Fruit fly (Drosophila melanogaster) whole organism, embryonic: ENCODE measurements around the gene CG5665.

Experiments used
- ATbp ChIP-seq: fragments of 200-800 bp; sonication (Bioruptor generic); optimal IDR thresholded peaks from 2 replicates; lab custom pipeline; 2017; ENCODE audit warnings: missing biosample characterization, mild to moderate bottlenecking, missing genetic modification characterization, missing genetic modification reagents
- CG10147 ChIP-seq: fragments of 200-800 bp; sonication (Bioruptor generic); optimal IDR thresholded peaks from 2 replicates; lab custom pipeline; 2019; ENCODE audit warnings: missing biosample characterization, mild to moderate bottlenecking, missing genetic modification characterization, moderate library complexity
- CG10274 ChIP-seq: fragments of 200-800 bp; sonication (Bioruptor generic); optimal IDR thresholded peaks from 3 replicates; lab custom pipeline; 2017; ENCODE audit warnings: missing biosample characterization, mild to moderate bottlenecking, missing genetic modification characterization
- CG10654 ChIP-seq: fragments of 200-800 bp; sonication (Bioruptor generic); optimal IDR thresholded peaks from 2 replicates; lab custom pipeline; 2016; ENCODE audit warnings: missing biosample characterization, missing genetic modification characterization
- CG12071 ChIP-seq: fragments of 200-800 bp; sonication (Bioruptor generic); optimal IDR thresholded peaks from 3 replicates; lab custom pipeline; 2018; ENCODE audit warnings: missing biosample characterization, mild to moderate bottlenecking, missing genetic modification characterization
- CG12104 ChIP-seq: fragments of 200-800 bp; sonication (Bioruptor generic); optimal IDR thresholded peaks from 3 replicates; lab custom pipeline; 2016; ENCODE audit warnings: missing biosample characterization, missing genetic modification characterization
- CG14050 ChIP-seq: fragments of 200-800 bp; sonication (Bioruptor generic); IDR thresholded peaks from 3 replicates; pipeline ENCODE4 v1.3.6; 2022; ENCODE audit warnings: missing biosample characterization, missing genetic modification characterization
- CG14441 ChIP-seq: fragments of 200-800 bp; sonication (Bioruptor generic); IDR thresholded peaks from 2 replicates; pipeline ENCODE4 v1.3.6; 2022; ENCODE audit warnings: missing biosample characterization, missing genetic modification characterization
- CG1529 ChIP-seq: fragments of 200-800 bp; sonication (Bioruptor generic); optimal IDR thresholded peaks from 3 replicates; lab custom pipeline; 2018; ENCODE audit warnings: missing biosample characterization, missing genetic modification characterization
- CG15696 ChIP-seq: fragments of 200-800 bp; sonication (Bioruptor generic); optimal IDR thresholded peaks from 2 replicates; lab custom pipeline; 2019; ENCODE audit warnings: missing biosample characterization, mild to moderate bottlenecking, missing genetic modification characterization, moderate library complexity
- CG16813 ChIP-seq: fragments of 200-800 bp; sonication (Bioruptor generic); IDR thresholded peaks from 3 replicates; pipeline ENCODE4 v1.3.6; 2022; ENCODE audit warnings: missing biosample characterization, missing genetic modification characterization; ENCODE audit not compliant: partially characterized antibody
- CG16863 ChIP-seq: fragments of 200-800 bp; sonication (Bioruptor generic); optimal IDR thresholded peaks from 3 replicates; lab custom pipeline; 2016; ENCODE audit warnings: missing biosample characterization, missing genetic modification characterization
- CG1792 ChIP-seq: fragments of 200-800 bp; sonication (Bioruptor generic); optimal IDR thresholded peaks from 2 replicates; lab custom pipeline; 2016; ENCODE audit warnings: missing biosample characterization, missing genetic modification characterization
- CG2199 ChIP-seq: fragments of 200-800 bp; sonication (Bioruptor generic); IDR thresholded peaks from 3 replicates; pipeline ENCODE4 v1.3.6; 2022; ENCODE audit warnings: missing biosample characterization, missing genetic modification characterization
- CG3163 ChIP-seq: fragments of 200-800 bp; sonication (Bioruptor generic); optimal IDR thresholded peaks from 3 replicates; lab custom pipeline; 2016; ENCODE audit warnings: missing biosample characterization, missing genetic modification characterization
- CG4328 ChIP-seq: fragments of 200-800 bp; sonication (Bioruptor generic); optimal IDR thresholded peaks from 3 replicates; lab custom pipeline; 2017; ENCODE audit warnings: missing biosample characterization, missing genetic modification reagents, missing genetic modification characterization
- CG6791 ChIP-seq: fragments of 200-800 bp; sonication (Bioruptor generic); IDR thresholded peaks from 3 replicates; pipeline ENCODE4 v1.3.6; 2022; ENCODE audit warnings: missing biosample characterization, missing genetic modification characterization; ENCODE audit not compliant: partially characterized antibody
- CG7271 ChIP-seq: fragments of 200-800 bp; sonication (Bioruptor generic); optimal IDR thresholded peaks from 2 replicates; lab custom pipeline; 2018; ENCODE audit warnings: missing biosample characterization, mild to moderate bottlenecking, missing genetic modification characterization, moderate library complexity
- CHES-1-like ChIP-seq: fragments of 200-800 bp; sonication (Bioruptor generic); optimal IDR thresholded peaks from 2 replicates; lab custom pipeline; 2016; ENCODE audit warnings: missing biosample characterization, missing genetic modification characterization
- CTCF ChIP-seq: fragments of 200-800 bp; sonication (Bioruptor generic); optimal IDR thresholded peaks from 2 replicates; lab custom pipeline; 2017; ENCODE audit warnings: missing biosample characterization, mild to moderate bottlenecking, missing genetic modification characterization, moderate library complexity
- Chrac-16 ChIP-seq: fragments of 200-800 bp; sonication (Bioruptor generic); optimal IDR thresholded peaks from 3 replicates; lab custom pipeline; 2016; ENCODE audit warnings: missing biosample characterization, missing genetic modification characterization
- D19A ChIP-seq: fragments of 200-800 bp; optimal IDR thresholded peaks from 3 replicates; lab custom pipeline; 2019; ENCODE audit warnings: missing biosample characterization, mild to moderate bottlenecking, missing genetic modification characterization, moderate library complexity
- Dad ChIP-seq: fragments of 200-800 bp; sonication (Bioruptor generic); optimal IDR thresholded peaks from 3 replicates; lab custom pipeline; 2016; ENCODE audit warnings: missing biosample characterization, missing genetic modification characterization
- Deaf1 ChIP-seq: fragments of 200-800 bp; optimal IDR thresholded peaks from 3 replicates; lab custom pipeline; 2019; ENCODE audit warnings: missing biosample characterization, mild to moderate bottlenecking, missing genetic modification characterization, moderate library complexity
- Gsc ChIP-seq: fragments of 200-800 bp; sonication (Bioruptor generic); IDR thresholded peaks from 2 replicates; pipeline ENCODE4 v1.3.6; 2022; ENCODE audit warnings: missing biosample characterization, missing genetic modification characterization
- HLHmδ ChIP-seq: fragments of 200-800 bp; sonication (Bioruptor generic); optimal IDR thresholded peaks from 2 replicates; lab custom pipeline; 2018; ENCODE audit warnings: missing biosample characterization, mild to moderate bottlenecking, missing genetic modification characterization, moderate library complexity
- Hmx ChIP-seq: fragments of 200-800 bp; sonication (Bioruptor generic); optimal IDR thresholded peaks from 2 replicates; lab custom pipeline; 2016; ENCODE audit warnings: missing biosample characterization, missing genetic modification characterization
- Mes4 ChIP-seq: fragments of 200-800 bp; sonication (Bioruptor generic); optimal IDR thresholded peaks from 2 replicates; lab custom pipeline; 2016; ENCODE audit warnings: missing biosample characterization, missing genetic modification characterization
- aop ChIP-seq: fragments of 200-800 bp; sonication (Bioruptor generic); IDR thresholded peaks from 2 replicates; pipeline ENCODE4 v1.3.6; 2022; ENCODE audit warnings: missing biosample characterization, missing genetic modification characterization
- bigmax ChIP-seq: fragments of 200-800 bp; sonication (Bioruptor generic); optimal IDR thresholded peaks from 2 replicates; lab custom pipeline; 2018; ENCODE audit warnings: missing biosample characterization, mild to moderate bottlenecking, missing genetic modification characterization
- cad ChIP-seq: fragments of >200 bp; optimal IDR thresholded peaks from 2 replicates; lab custom pipeline; 2017; ENCODE audit warnings: missing biosample characterization, missing genetic modification characterization
- caup ChIP-seq: fragments of 200-800 bp; sonication (Bioruptor generic); optimal IDR thresholded peaks from 3 replicates; lab custom pipeline; 2017; ENCODE audit warnings: missing biosample characterization, mild to moderate bottlenecking, missing genetic modification characterization, moderate library complexity; ENCODE audit not compliant: severe bottlenecking
- chm ChIP-seq: fragments of 200-800 bp; sonication (Bioruptor generic); IDR thresholded peaks from 2 replicates; pipeline ENCODE4 v1.3.6; 2022; ENCODE audit warnings: missing biosample characterization, missing genetic modification characterization
- crol ChIP-seq: fragments of 200-800 bp; sonication (Bioruptor generic); IDR thresholded peaks from 2 replicates; pipeline ENCODE4 v1.3.6; 2022; ENCODE audit warnings: missing biosample characterization, missing genetic modification characterization
- da ChIP-seq: fragments of 200-800 bp; sonication (Bioruptor generic); optimal IDR thresholded peaks from 2 replicates; lab custom pipeline; 2016; ENCODE audit warnings: missing biosample characterization, missing genetic modification characterization
- dan ChIP-seq: fragments of 200-800 bp; sonication (Bioruptor generic); IDR thresholded peaks from 2 replicates; pipeline ENCODE4 v1.3.6; 2022; ENCODE audit warnings: missing biosample characterization, missing genetic modification characterization
- dmrt11E ChIP-seq: fragments of 200-800 bp; sonication (Bioruptor generic); optimal IDR thresholded peaks from 3 replicates; lab custom pipeline; 2018; ENCODE audit warnings: missing biosample characterization, mild to moderate bottlenecking, missing genetic modification characterization, moderate library complexity
- dpn ChIP-seq, 2 experiments: fragments of 200-800 bp; sonication (Bioruptor generic); optimal IDR thresholded peaks; 3 replicates each; lab custom pipeline; 2016; ENCODE audit warnings: missing biosample characterization in 2 of 2, missing genetic modification characterization in 2 of 2
- en ChIP-seq: fragments of 200-800 bp; sonication (Bioruptor generic); optimal IDR thresholded peaks from 2 replicates; lab custom pipeline; 2016; ENCODE audit warnings: missing biosample characterization, missing genetic modification characterization
- fd64A ChIP-seq: fragments of 200-800 bp; sonication (Bioruptor generic); optimal IDR thresholded peaks from 3 replicates; lab custom pipeline; 2018; ENCODE audit warnings: missing biosample characterization, mild to moderate bottlenecking, missing genetic modification characterization
- gem ChIP-seq: fragments of 200-800 bp; sonication (Bioruptor generic); optimal IDR thresholded peaks from 2 replicates; lab custom pipeline; 2019; ENCODE audit warnings: missing biosample characterization, mild to moderate bottlenecking, missing genetic modification characterization, moderate library complexity
- lilli ChIP-seq: fragments of 200-800 bp; sonication (Bioruptor generic); optimal IDR thresholded peaks from 3 replicates; lab custom pipeline; 2016; ENCODE audit warnings: missing biosample characterization, missing genetic modification characterization
- odd ChIP-seq: fragments of 200-800 bp; sonication (Bioruptor generic); optimal IDR thresholded peaks from 2 replicates; lab custom pipeline; 2017; ENCODE audit warnings: missing biosample characterization, mild to moderate bottlenecking, missing genetic modification characterization
- pan ChIP-seq, 4 experiments: fragments of >200 bp in 3 of 4; fragments of 200-800 bp in 1 of 4; sonication (Bioruptor generic) in 1 of 4; optimal IDR thresholded peaks in 3 of 4; IDR thresholded peaks in 1 of 4; 2 replicates each; pipeline versions ENCODE4 v1.3.6 to Lab custom; 2017 to 2022; ENCODE audit warnings: missing biosample characterization in 2 of 4, missing genetic modification characterization in 2 of 4, mixed read lengths in 1 of 4
- phol ChIP-seq: fragments of 200-800 bp; sonication (Bioruptor generic); optimal IDR thresholded peaks from 3 replicates; lab custom pipeline; 2018; ENCODE audit warnings: missing biosample characterization, mild to moderate bottlenecking, missing genetic modification characterization, moderate library complexity
- sens ChIP-seq: fragments of 200-800 bp; sonication (Bioruptor generic); peaks from one replicate; lab custom pipeline; 2016; ENCODE audit warnings: missing biosample characterization, missing genetic modification characterization
- shn ChIP-seq: fragments of 200-800 bp; sonication (Bioruptor generic); optimal IDR thresholded peaks from 3 replicates; lab custom pipeline; 2016; ENCODE audit warnings: missing biosample characterization, missing genetic modification characterization
- ttk ChIP-seq: fragments of 200-800 bp; sonication (Bioruptor generic); IDR thresholded peaks from 2 replicates; pipeline ENCODE4 v2.1.2; 2022; ENCODE audit warnings: missing biosample characterization, missing genetic modification characterization
- usp ChIP-seq: fragments of >200 bp; optimal IDR thresholded peaks from 2 replicates; lab custom pipeline; 2017; ENCODE audit warnings: missing biosample characterization, missing genetic modification characterization
- wek ChIP-seq: fragments of 200-800 bp; sonication (Bioruptor generic); optimal IDR thresholded peaks from 3 replicates; lab custom pipeline; 2018; ENCODE audit warnings: missing biosample characterization, mild to moderate bottlenecking, missing genetic modification characterization, moderate library complexity

The CG5665 gene

dm6 chr3L:20375878-20376563 lies 17.7 kb downstream of the CG5665 start, which contains the start of the genes Ide and RhoBTB (continued):
- TF ChIP-seq CG7271 (tag; lab: Kevin White, UChicago) (no peak), bigmax (no peak), wek (GFP tag; lab: Kevin White, UChicago) (peak; percentile 37), CG2199 (GFP tag; lab: Robert Waterston, UW) (no peak), da (GFP tag; lab: Kevin White, UChicago) (peak; percentile 67), usp (GFP tag; lab: Kevin White, UChicago) (no peak), lilli (peak; percentile 90), CG1792 (GFP tag; lab: Kevin White, UChicago) (peak; percentile 73), dpn (GFP tag; optimal IDR thresholded peaks at IDR 0.05; lab: Kevin White, UChicago) (peak; percentile 83 to 88), CG14050 (GFP tag; lab: Robert Waterston, UW) (peak; percentile 33; the same call in 1 of the 3 replicates), CTCF (GFP tag; lab: Kevin White, UChicago) (peak; percentile 30), gem (tag; lab: Kevin White, UChicago) (no peak), chm (GFP tag; lab: Robert Waterston, UW) (peak; percentile 24; the same call in 1 of the 2 replicates), ttk (GFP tag; lab: Robert Waterston, UW) (peak; percentile 53), phol (tag; lab: Kevin White, UChicago) (peak; percentile 90), dan (no peak), CG3163 (GFP tag; lab: Kevin White, UChicago) (peak; percentile 77), cad (no peak), CG10654 (GFP tag; lab: Kevin White, UChicago) (peak; percentile 81), CG10274 (GFP tag; lab: Kevin White, UChicago) (peak; percentile 38), CG12071 (GFP tag; lab: Kevin White, UChicago) (peak; percentile 17), en (GFP tag; lab: Kevin White, UChicago) (peak; percentile 52), Mes4 (GFP tag; lab: Kevin White, UChicago) (peak; percentile 47), D19A (tag; lab: Kevin White, UChicago) (no peak), ATbp (GFP tag; lab: Kevin White, UChicago) (peak; percentile 53), HLHmδ (GFP tag; lab: Kevin White, UChicago) (no peak), Chrac-16 (GFP tag; lab: Kevin White, UChicago) (peak; percentile 88), CG12104 (GFP tag; lab: Kevin White, UChicago) (peak; percentile 69), caup (GFP tag; lab: Kevin White, UChicago) (peak; percentile 59), Deaf1 (tag; lab: Kevin White, UChicago) (no peak), CG4328 (GFP tag; lab: Kevin White, UChicago) (peak; percentile 76), CG16863 (GFP tag; lab: Kevin White, UChicago) (peak; percentile 70), shn (peak; percentile 90), CHES-1-like (peak; percentile 88), odd (no peak), CG14441 (GFP tag; lab: Robert Waterston, UW) (peak; percentile 75), aop (no peak), sens (GFP tag; lab: Kevin White, UChicago) (peak; percentile 92), CG10147 (GFP tag; lab: Kevin White, UChicago) (peak; percentile 62), Hmx (GFP tag; lab: Kevin White, UChicago) (no peak), CG16813 (peak; percentile 39; the same call in 1 of the 3 replicates), Dad (GFP tag; lab: Kevin White, UChicago) (peak; percentile 45), CG15696 (tag; lab: Kevin White, UChicago) (peak; percentile 72), CG1529 (peak; percentile 5), CG6791 (GFP tag; lab: Robert Waterston, UW) (no peak), fd64A (GFP tag; lab: Kevin White, UChicago) (no peak), dmrt11E (tag; lab: Kevin White, UChicago) (peak; percentile 66), crol (GFP tag; lab: Robert Waterston, UW) (peak; percentile 36; the same call in 1 of the 2 replicates), Gsc (peak; percentile 43; the same call in 1 of the 2 replicates), pan (optimal IDR thresholded peaks at IDR 0.05; lab: Kevin White, UChicago) (no peak), pan (GFP tag; optimal IDR thresholded peaks at IDR 0.05 in 1 of 2, IDR thresholded peaks at IDR 0.05 in 1 of 2) (peak in 1 of 2 experiments; percentile 58)
